Fruit fly (Drosophila melanogaster) whole organism, embryonic: ENCODE results near the gene CG13920.

Experiments
- Blimp-1 ChIP-seq: fragments of 200-800 bp; sonication (Bioruptor generic); optimal IDR thresholded peaks from 3 replicates; lab custom pipeline; 2018; ENCODE audit warnings: missing biosample characterization, missing genetic modification characterization, mild to moderate bottlenecking, moderate library complexity, missing genetic modification reagents
- CG11696 ChIP-seq: fragments of 200-800 bp; sonication (Bioruptor generic); IDR thresholded peaks from 2 replicates; pipeline ENCODE4 v1.3.6; 2022; ENCODE audit warnings: missing biosample characterization, missing genetic modification characterization
- CG14710 ChIP-seq: fragments of 200-800 bp; sonication (Bioruptor generic); optimal IDR thresholded peaks from 3 replicates; lab custom pipeline; 2019; ENCODE audit warnings: missing biosample characterization, mild to moderate bottlenecking, missing genetic modification characterization, moderate library complexity
- CG1603 ChIP-seq: fragments of 200-800 bp; sonication (Bioruptor generic); optimal IDR thresholded peaks from 2 replicates; lab custom pipeline; 2019; ENCODE audit warnings: missing biosample characterization, mild to moderate bottlenecking, missing genetic modification characterization, moderate library complexity
- CG17328 ChIP-seq: fragments of 200-800 bp; sonication (Bioruptor generic); IDR thresholded peaks from 2 replicates; pipeline ENCODE4 v1.3.6; 2022; ENCODE audit warnings: missing biosample characterization, missing genetic modification characterization
- CG32532 ChIP-seq: fragments of 200-800 bp; sonication (Bioruptor generic); IDR thresholded peaks from 2 replicates; pipeline ENCODE4 v1.3.6; 2022; ENCODE audit warnings: missing biosample characterization, missing genetic modification characterization
- CG34224 ChIP-seq: fragments of 200-800 bp; sonication (Bioruptor generic); IDR thresholded peaks from 3 replicates; pipeline ENCODE4 v1.3.6; 2022; ENCODE audit warnings: missing biosample characterization, missing genetic modification characterization; ENCODE audit not compliant: partially characterized antibody
- CG4328 ChIP-seq: fragments of 200-800 bp; sonication (Bioruptor generic); optimal IDR thresholded peaks from 3 replicates; lab custom pipeline; 2017; ENCODE audit warnings: missing biosample characterization, missing genetic modification reagents, missing genetic modification characterization
- CG4404 ChIP-seq: fragments of 200-800 bp; sonication (Bioruptor generic); IDR thresholded peaks from 2 replicates; pipeline ENCODE4 v1.3.6; 2022; ENCODE audit warnings: missing biosample characterization, missing genetic modification characterization
- CG4424 ChIP-seq: fragments of 200-800 bp; sonication (Bioruptor generic); optimal IDR thresholded peaks from 3 replicates; lab custom pipeline; 2016; ENCODE audit warnings: missing biosample characterization, missing genetic modification characterization
- CG4617 ChIP-seq: fragments of 200-800 bp; sonication (Bioruptor generic); optimal IDR thresholded peaks from 3 replicates; lab custom pipeline; 2016; ENCODE audit warnings: missing biosample characterization, missing genetic modification characterization, borderline replicate concordance
- CTCF ChIP-seq: fragments of 200-800 bp; sonication (Bioruptor generic); optimal IDR thresholded peaks from 2 replicates; lab custom pipeline; 2017; ENCODE audit warnings: missing biosample characterization, mild to moderate bottlenecking, missing genetic modification characterization, moderate library complexity
- Dref ChIP-seq: fragments of 200-800 bp; sonication (Bioruptor generic); IDR thresholded peaks from 2 replicates; pipeline ENCODE4 v1.3.6; 2022; ENCODE audit warnings: missing biosample characterization, missing genetic modification characterization
- Ets65A ChIP-seq: fragments of 200-800 bp; sonication (Bioruptor generic); peaks from one replicate; lab custom pipeline; 2016; ENCODE audit warnings: missing biosample characterization, missing genetic modification characterization
- Hey ChIP-seq: fragments of 200-800 bp; sonication (Bioruptor generic); optimal IDR thresholded peaks from 3 replicates; lab custom pipeline; 2018; ENCODE audit warnings: missing biosample characterization, mild to moderate bottlenecking, missing genetic modification characterization
- Lim3 ChIP-seq: fragments of 200-800 bp; sonication (Bioruptor generic); IDR thresholded peaks from 2 replicates; pipeline ENCODE4 v1.3.6; 2022; ENCODE audit warnings: missing biosample characterization, missing genetic modification characterization
- Med ChIP-seq: fragments of 200-800 bp; sonication (Bioruptor generic); peaks from one replicate; lab custom pipeline; 2016; ENCODE audit warnings: missing biosample characterization, missing genetic modification characterization, mild to moderate bottlenecking, inconsistent platforms, moderate library complexity
- Stat92E ChIP-seq, 3 experiments: fragments of >200 bp in 2 of 3; fragments of 200-800 bp in 1 of 3; sonication (Bioruptor generic) in 1 of 3; optimal IDR thresholded peaks; 2 replicates each; lab custom pipeline; 2017 to 2019; ENCODE audit warnings: missing biosample characterization in 3 of 3, missing genetic modification characterization in 3 of 3, mild to moderate bottlenecking in 1 of 3, moderate library complexity in 1 of 3
- Usf ChIP-seq: fragments of 200-800 bp; sonication (Bioruptor generic); optimal IDR thresholded peaks from 2 replicates; lab custom pipeline; 2017; ENCODE audit warnings: missing genotype, missing biosample characterization, missing genetic modification characterization
- amos ChIP-seq: fragments of 200-800 bp; sonication (Bioruptor generic); IDR thresholded peaks from 2 replicates; pipeline ENCODE4 v1.3.6; 2022; ENCODE audit warnings: missing biosample characterization, missing genetic modification characterization; ENCODE audit not compliant: partially characterized antibody
- ara ChIP-seq: fragments of 200-800 bp; sonication (Bioruptor generic); IDR thresholded peaks from 2 replicates; pipeline ENCODE4 v1.3.6; 2022; ENCODE audit warnings: missing biosample characterization, missing genetic modification characterization
- az2 ChIP-seq: fragments of 200-800 bp; sonication (Bioruptor generic); optimal IDR thresholded peaks from 3 replicates; lab custom pipeline; 2016; ENCODE audit warnings: missing biosample characterization, missing genetic modification characterization
- bcd ChIP-seq: fragments of 200-800 bp; sonication (Bioruptor generic); optimal IDR thresholded peaks from 2 replicates; lab custom pipeline; 2017; ENCODE audit warnings: missing biosample characterization, mild to moderate bottlenecking, missing genetic modification characterization
- lbe ChIP-seq: fragments of 200-800 bp; sonication (Bioruptor generic); optimal IDR thresholded peaks from 2 replicates; lab custom pipeline; 2016; ENCODE audit warnings: missing biosample characterization, mild to moderate bottlenecking, missing genetic modification characterization
- lmd ChIP-seq: fragments of 200-800 bp; sonication (Bioruptor generic); IDR thresholded peaks from 2 replicates; pipeline ENCODE4 v1.3.6; 2022; ENCODE audit warnings: missing biosample characterization, missing genetic modification characterization
- nmo ChIP-seq: fragments of 200-800 bp; sonication (Bioruptor generic); optimal IDR thresholded peaks from 2 replicates; lab custom pipeline; 2018; ENCODE audit warnings: missing biosample characterization, mild to moderate bottlenecking, missing genetic modification characterization, moderate library complexity
- nom ChIP-seq: fragments of 200-800 bp; sonication (Bioruptor generic); optimal IDR thresholded peaks from 2 replicates; lab custom pipeline; 2017; ENCODE audit warnings: missing biosample characterization, missing genetic modification characterization, mild to moderate bottlenecking, moderate library complexity, missing genetic modification reagents
- pan ChIP-seq, 4 experiments: fragments of >200 bp in 3 of 4; fragments of 200-800 bp in 1 of 4; sonication (Bioruptor generic) in 1 of 4; optimal IDR thresholded peaks in 3 of 4; IDR thresholded peaks in 1 of 4; 2 replicates each; pipeline versions ENCODE4 v1.3.6 to Lab custom; 2017 to 2022; ENCODE audit warnings: missing biosample characterization in 2 of 4, missing genetic modification characterization in 2 of 4, mixed read lengths in 1 of 4
- peb ChIP-seq: fragments of 200-800 bp; sonication (Bioruptor generic); IDR thresholded peaks from 2 replicates; pipeline ENCODE4 v1.3.6; 2022; ENCODE audit warnings: missing biosample characterization, missing genetic modification characterization
- sens ChIP-seq: fragments of 200-800 bp; sonication (Bioruptor generic); peaks from one replicate; lab custom pipeline; 2016; ENCODE audit warnings: missing biosample characterization, missing genetic modification characterization
- tx ChIP-seq: fragments of 200-800 bp; sonication (Bioruptor generic); optimal IDR thresholded peaks from 2 replicates; lab custom pipeline; 2016; ENCODE audit warnings: missing biosample characterization, missing genetic modification characterization
- wek ChIP-seq: fragments of 200-800 bp; sonication (Bioruptor generic); optimal IDR thresholded peaks from 3 replicates; lab custom pipeline; 2018; ENCODE audit warnings: missing biosample characterization, mild to moderate bottlenecking, missing genetic modification characterization, moderate library complexity
- zfh1 ChIP-seq: fragments of 200-800 bp; sonication (Bioruptor generic); IDR thresholded peaks from 3 replicates; pipeline ENCODE4 v1.3.6; 2022; ENCODE audit warnings: missing biosample characterization, missing genetic modification characterization

Gene CG13920

DNA sequence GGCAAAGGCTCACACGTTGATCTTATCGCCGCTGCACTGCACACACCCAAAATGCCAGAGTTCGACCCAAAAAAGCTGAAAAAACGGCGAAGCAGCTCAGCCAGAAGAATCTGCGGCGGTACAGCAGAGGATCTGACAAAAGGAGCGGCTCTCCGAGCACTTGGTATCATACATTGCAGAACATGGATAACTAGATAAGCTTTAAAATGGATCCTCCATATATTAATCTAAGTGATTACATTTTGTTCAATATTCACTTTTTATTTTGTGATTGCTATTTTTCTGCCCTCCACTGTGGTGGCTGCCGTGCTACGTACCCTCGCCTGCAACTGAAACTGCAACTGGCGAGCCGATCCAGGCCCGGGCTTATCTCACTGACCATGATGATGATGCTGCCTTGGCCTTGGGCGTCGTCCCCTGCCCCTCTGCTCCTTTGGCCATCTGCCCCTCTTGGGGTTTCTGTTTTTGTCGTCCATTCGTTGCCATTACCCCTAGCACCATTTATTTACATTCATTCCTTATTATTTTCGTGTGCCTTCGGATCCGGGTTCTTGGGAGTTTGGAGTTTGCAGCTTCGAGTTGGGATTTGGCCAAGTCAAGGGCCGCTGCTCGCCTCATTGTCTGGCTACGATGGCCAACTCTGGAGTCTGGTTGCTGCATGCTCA, 43.5 kb downstream of the CG13920 start (continued):
- TF ChIP-seq peb (GFP tag; lab: Robert Waterston, UW) (0 out of 2 replicates have a peak, but pooled peaks have one; percentile 9), lmd (peak; percentile 39; the same call in 1 of the 2 replicates), sens (peak; percentile 77), CG17328 (GFP tag; lab: Robert Waterston, UW) (peak; percentile 45), CG34224 (GFP tag; lab: Robert Waterston, UW) (no peak), Med (GFP tag; lab: Kevin White, UChicago) (no peak), wek (GFP tag; lab: Kevin White, UChicago) (no peak), Ets65A (GFP tag; lab: Kevin White, UChicago) (peak; percentile 53), nom (GFP tag; lab: Kevin White, UChicago) (peak; percentile 77), Lim3 (GFP tag; lab: Robert Waterston, UW) (no peak), Dref (GFP tag; lab: Robert Waterston, UW) (no peak), CG14710 (tag; lab: Kevin White, UChicago) (no peak), bcd (GFP tag; lab: Kevin White, UChicago) (no peak), zfh1 (GFP tag; lab: Robert Waterston, UW) (peak; percentile 49; the same call in 2 of the 3 replicates), pan (optimal IDR thresholded peaks at IDR 0.05; lab: Kevin White, UChicago) (no peak), pan (GFP tag; optimal IDR thresholded peaks at IDR 0.05 in 1 of 2, IDR thresholded peaks at IDR 0.05 in 1 of 2) (peak in 1 of 2 experiments; percentile 40), lbe (GFP tag; lab: Kevin White, UChicago) (peak; percentile 29), nmo (GFP tag; lab: Kevin White, UChicago) (peak; percentile 7), tx (GFP tag; lab: Kevin White, UChicago) (no peak), ara (GFP tag; lab: Robert Waterston, UW) (0 out of 2 replicates have a peak, but pooled peaks have one; percentile 32), CG1603 (peak; percentile 55), CG4404 (0 out of 2 replicates have a peak, but pooled peaks have one; percentile 35), CG11696 (GFP tag; lab: Robert Waterston, UW) (peak; percentile 73)

DNA sequence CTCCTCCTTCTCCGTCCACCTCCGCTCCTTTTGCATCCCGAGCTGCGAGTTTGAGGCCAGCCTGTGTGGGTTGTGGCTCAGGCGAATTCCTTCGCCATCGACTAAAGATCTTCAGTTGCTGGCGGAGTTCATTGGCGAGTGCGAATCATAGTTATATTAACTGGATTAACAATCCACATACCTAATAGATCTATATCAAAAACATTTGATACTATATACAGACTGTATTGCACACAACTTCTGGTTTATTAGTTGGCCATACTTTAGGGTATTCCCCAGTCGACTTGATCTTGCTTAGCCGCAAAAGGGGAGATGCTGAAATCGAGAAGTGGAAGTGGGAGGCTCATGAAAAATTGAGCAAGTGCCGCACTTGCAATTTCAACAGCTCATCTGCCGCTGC, 44.1 kb downstream of the CG13920 start:
- TF ChIP-seq Hey (tag; lab: Kevin White, UChicago), result no peak
- TF ChIP-seq az2 (GFP tag; lab: Kevin White, UChicago), result no peak
- no peak for TF ChIP-seq amos (GFP tag; lab: Robert Waterston, UW)
- TF ChIP-seq CG32532, result no peak
- TF ChIP-seq CG4328, result no peak
- TF ChIP-seq CTCF (GFP tag; lab: Kevin White, UChicago), result no peak
- no peak for TF ChIP-seq CG4617
- TF ChIP-seq, all 482 proteins: peak for 0

DNA sequence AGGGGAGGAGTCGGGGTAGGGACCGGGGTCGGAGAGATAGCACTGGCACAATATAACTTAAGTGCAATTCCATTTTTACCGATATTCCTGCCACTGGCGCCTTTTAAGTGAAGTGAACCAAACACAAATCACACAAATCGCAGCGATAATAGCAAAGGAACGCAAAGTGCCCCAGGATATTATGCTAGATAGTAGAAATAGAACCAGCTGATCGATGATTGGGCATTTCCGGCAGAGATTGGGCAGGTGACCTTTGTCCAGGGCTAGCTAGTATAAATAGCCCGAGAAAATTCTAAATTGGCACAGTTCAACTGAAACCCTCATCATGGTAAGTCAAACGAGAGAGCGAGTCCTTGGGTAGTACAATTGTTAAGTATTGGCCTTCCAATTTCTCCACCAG, 45.6 kb downstream of the CG13920 start, which contains the start of gene CG12011:
CG12011 (plus strand) TSS at position 301 of the 400 bp plus-strand sequence.
- no peak for TF ChIP-seq CG4424 (GFP tag; lab: Kevin White, UChicago)
- TF ChIP-seq Stat92E (GFP tag; optimal IDR thresholded peaks at IDR 0.05; lab: Kevin White, UChicago), result no peak
- no peak for TF ChIP-seq Usf (GFP tag; lab: Kevin White, UChicago)
- no peak for TF ChIP-seq amos (GFP tag; lab: Robert Waterston, UW)
- TF ChIP-seq Blimp-1, result no peak
